Fruit fly (Drosophila melanogaster): ENCODE results near the gene CG12483.
A peak's percentile ranks its signal among the peaks of the same experiment; 100 is the strongest.

Gene CG12483

dm6 chr3L:119390-119789 is 21.2 kb upstream of the CG12483 start (continued):
- TF ChIP-seq disco-r (GFP tag; optimal IDR thresholded peaks at IDR 0.05) (no peak), CG1832 (GFP tag; optimal IDR thresholded peaks at IDR 0.05) (no peak), CG2875 (GFP tag; optimal IDR thresholded peaks at IDR 0.05) (no peak), Mrtf (GFP tag; IDR thresholded peaks at IDR 0.05) (no peak), vvl (GFP tag; IDR thresholded peaks at IDR 0.05) (0 out of 2 replicates have a peak, but pooled peaks have one; percentile 12), CG7987 (GFP tag; optimal IDR thresholded peaks at IDR 0.05) (no peak), CG6854 (GFP tag; optimal IDR thresholded peaks at IDR 0.05) (no peak), jing (GFP tag; optimal IDR thresholded peaks at IDR 0.05) (no peak), CG2120 (GFP tag; optimal IDR thresholded peaks at IDR 0.05) (no peak), br (optimal IDR thresholded peaks at IDR 0.05) (no peak), oc (tag; optimal IDR thresholded peaks at IDR 0.05) (no peak), CG13624 (GFP tag; optimal IDR thresholded peaks at IDR 0.05) (peak; percentile 7), onecut (GFP tag; IDR thresholded peaks at IDR 0.05) (peak; percentile 10; the same call in 1 of the 2 replicates), HHEX (GFP tag; optimal IDR thresholded peaks at IDR 0.05) (no peak), jumu (GFP tag; optimal IDR thresholded peaks at IDR 0.05) (no peak)

- TF ChIP-seq CG8089 (GFP tag; optimal IDR thresholded peaks at IDR 0.05) (no peak), CG32532 (GFP tag; IDR thresholded peaks at IDR 0.05) (peak; percentile 46), tup (GFP tag; optimal IDR thresholded peaks at IDR 0.05) (no peak), CG1792 (GFP tag; optimal IDR thresholded peaks at IDR 0.05) (no peak), CG10979 (tag; optimal IDR thresholded peaks at IDR 0.05) (peak; percentile 47), H2.0 (GFP tag; IDR thresholded peaks at IDR 0.05) (0 out of 2 replicates have a peak, but pooled peaks have one; percentile 2), D (optimal IDR thresholded peaks at IDR 0.05) (no peak), D (GFP tag; optimal IDR thresholded peaks at IDR 0.05) (peak; percentile 40), sna (GFP tag; IDR thresholded peaks at IDR 0.05; ENCODE audit: partially characterized antibody) (no peak), Elba2 (GFP tag; optimal IDR thresholded peaks at IDR 0.05) (no peak), gcm (GFP tag; optimal IDR thresholded peaks at IDR 0.05) (peak; percentile 30), CG2889 (GFP tag; IDR thresholded peaks at IDR 0.05) (no peak), Sox102F (GFP tag; optimal IDR thresholded peaks at IDR 0.05) (peak; percentile 63), twi (tag; optimal IDR thresholded peaks at IDR 0.05) (peak; percentile 33), zfh1 (GFP tag; IDR thresholded peaks at IDR 0.05) (peak; percentile 58; the same call in 2 of the 3 replicates), CG15601 (tag; optimal IDR thresholded peaks at IDR 0.05) (peak; percentile 63), CG9437 (GFP tag; optimal IDR thresholded peaks at IDR 0.05) (peak; percentile 28), Hey (tag; optimal IDR thresholded peaks at IDR 0.05) (no peak), PHDP (tag; optimal IDR thresholded peaks at IDR 0.05) (peak; percentile 59), CG15479 (GFP tag; optimal IDR thresholded peaks at IDR 0.05) (no peak), CG31441 (GFP tag; IDR thresholded peaks at IDR 0.05) (peak; percentile 62), CG1602 (GFP tag; optimal IDR thresholded peaks at IDR 0.05) (peak; percentile 3), wdn (GFP tag; IDR thresholded peaks at IDR 0.05) (no peak), CG8765 (GFP tag; IDR thresholded peaks at IDR 0.05) (no peak), CG2120 (GFP tag; optimal IDR thresholded peaks at IDR 0.05) (no peak), lov (optimal IDR thresholded peaks at IDR 0.05) (no peak), lov (GFP tag; IDR thresholded peaks at IDR 0.05) (no peak), so (GFP tag; IDR thresholded peaks at IDR 0.05) (no peak), CG30403 (GFP tag; optimal IDR thresholded peaks at IDR 0.05) (peak; percentile 3), CG2202 (tag; optimal IDR thresholded peaks at IDR 0.05) (peak; percentile 43), crp (GFP tag; optimal IDR thresholded peaks at IDR 0.05) (no peak), Dp (GFP tag; optimal IDR thresholded peaks at IDR 0.05) (no peak), CG4282 (GFP tag; optimal IDR thresholded peaks at IDR 0.05) (no peak), NC2α (GFP tag; optimal IDR thresholded peaks at IDR 0.05) (no peak), Hsf (GFP tag; optimal IDR thresholded peaks at IDR 0.05) (no peak), Meics (GFP tag; optimal IDR thresholded peaks at IDR 0.05) (peak; percentile 10), dan (GFP tag; IDR thresholded peaks at IDR 0.05) (no peak), danr (GFP tag; IDR thresholded peaks at IDR 0.05) (peak; percentile 21; the same call in 1 of the 2 replicates)
Observed at dm6 chr3L:109936-110335, 11.8 kb upstream of the CG12483 start.

Measured in whole organism, embryonic.